Worm (Caenorhabditis elegans) whole organism, late embryonic: ENCODE results near the gene cnc-3.
A peak's percentile ranks its signal among the peaks of the same experiment; 100 is the strongest.

ENCODE experiments used
- ceh-48 ChIP-seq: sonication (generic microtip); optimal IDR thresholded peaks from 2 replicates; lab custom pipeline; 2016; ENCODE audit warnings: missing genetic modification characterization, inconsistent platforms, missing compliant biosample characterization
- ets-4 ChIP-seq: sonication (generic microtip); optimal IDR thresholded peaks from 2 replicates; lab custom pipeline; 2016; ENCODE audit warnings: missing genetic modification characterization, missing compliant biosample characterization
- pqm-1 ChIP-seq: sonication (generic microtip); optimal IDR thresholded peaks from 2 replicates; lab custom pipeline; 2016; ENCODE audit warnings: missing genetic modification characterization, missing compliant biosample characterization
- ttx-3 ChIP-seq: sonication (generic microtip); optimal IDR thresholded peaks from 2 replicates; lab custom pipeline; 2016; ENCODE audit warnings: missing genetic modification reagents, missing genetic modification characterization, missing compliant biosample characterization

ce11 chrV:1472569-1472968, 24.8 kb downstream of the cnc-3 start:
- TF ChIP-seq pqm-1 (tag; lab: Kevin White, UChicago) (no peak), ets-4 (tag; lab: Kevin White, UChicago) (no peak), ceh-48 (tag; lab: Kevin White, UChicago) (peak; percentile 2), ttx-3 (tag; lab: Kevin White, UChicago) (no peak)
